Fruit fly (Drosophila melanogaster): Measurements from ENCODE around the gene CG13310.

CG13310 gene

dm6 chr3L:8839563-8840425 lies 39.5 kb upstream of the CG13310 start (continued):
- TF ChIP-seq bsh (GFP tag; optimal IDR thresholded peaks at IDR 0.05) (peak in 1 of 2 experiments; percentile 17), CG10209 (GFP tag; optimal IDR thresholded peaks at IDR 0.05) (no peak), CG4360 (GFP tag; IDR thresholded peaks at IDR 0.05) (no peak), pfk (GFP tag; optimal IDR thresholded peaks at IDR 0.05) (no peak), seq (GFP tag; IDR thresholded peaks at IDR 0.05) (no peak), CG18599 (GFP tag; optimal IDR thresholded peaks at IDR 0.05) (no peak), gfzf (GFP tag; optimal IDR thresholded peaks at IDR 0.05) (no peak), CrebB (tag; optimal IDR thresholded peaks at IDR 0.05) (no peak), CG4854 (GFP tag; optimal IDR thresholded peaks at IDR 0.05) (no peak), CG15696 (tag; optimal IDR thresholded peaks at IDR 0.05) (peak; percentile 61), CG1832 (GFP tag; optimal IDR thresholded peaks at IDR 0.05) (no peak), Abd-B (GFP tag; optimal IDR thresholded peaks at IDR 0.05) (no peak), sd (tag; optimal IDR thresholded peaks at IDR 0.05) (no peak), Mrtf (GFP tag; IDR thresholded peaks at IDR 0.05) (no peak), pros (GFP tag; optimal IDR thresholded peaks at IDR 0.05) (peak; percentile 45), da (GFP tag; optimal IDR thresholded peaks at IDR 0.05) (no peak), CG9876 (GFP tag; optimal IDR thresholded peaks at IDR 0.05) (no peak), wdn (GFP tag; IDR thresholded peaks at IDR 0.05) (no peak), CG3847 (GFP tag; IDR thresholded peaks at IDR 0.05) (no peak), Eip74EF (GFP tag; optimal IDR thresholded peaks at IDR 0.05) (no peak), CG12155 (GFP tag; optimal IDR thresholded peaks at IDR 0.05) (no peak), CG10147 (GFP tag; optimal IDR thresholded peaks at IDR 0.05) (no peak), CG32772 (GFP tag; IDR thresholded peaks at IDR 0.05) (no peak), NfI (GFP tag; optimal IDR thresholded peaks at IDR 0.05) (no peak), pzg (GFP tag; optimal IDR thresholded peaks at IDR 0.05) (no peak), CG7271 (tag; optimal IDR thresholded peaks at IDR 0.05) (no peak), sr (GFP tag; IDR thresholded peaks at IDR 0.05) (no peak), Dek (tag; optimal IDR thresholded peaks at IDR 0.05) (no peak), CG10959 (GFP tag; IDR thresholded peaks at IDR 0.05) (no peak), CG2129 (GFP tag; IDR thresholded peaks at IDR 0.05; ENCODE audit: partially characterized antibody) (no peak), CG7372 (GFP tag; IDR thresholded peaks at IDR 0.05) (no peak), Ets65A (GFP tag) (no peak), hb (GFP tag; IDR thresholded peaks at IDR 0.05; ENCODE audit: partially characterized antibody) (no peak), H2.0 (GFP tag; IDR thresholded peaks at IDR 0.05) (no peak), fd96Cb (tag; optimal IDR thresholded peaks at IDR 0.05) (peak; percentile 22), CG31365 (tag; optimal IDR thresholded peaks at IDR 0.05) (no peak), pho (GFP tag; optimal IDR thresholded peaks at IDR 0.05) (no peak), Tbp (GFP tag; optimal IDR thresholded peaks at IDR 0.05) (no peak), CG12071 (GFP tag; optimal IDR thresholded peaks at IDR 0.05) (no peak), CG11696 (GFP tag; IDR thresholded peaks at IDR 0.05) (no peak), onecut (GFP tag; IDR thresholded peaks at IDR 0.05) (no peak), en (GFP tag; optimal IDR thresholded peaks at IDR 0.05) (no peak), HHEX (GFP tag; optimal IDR thresholded peaks at IDR 0.05) (no peak), BtbVII (GFP tag; optimal IDR thresholded peaks at IDR 0.05) (no peak), gsb-n (tag; optimal IDR thresholded peaks at IDR 0.05) (peak; percentile 35), grau (tag; optimal IDR thresholded peaks at IDR 0.05) (no peak), Opbp (GFP tag; IDR thresholded peaks at IDR 0.05; ENCODE audit: partially characterized antibody) (no peak), Med (GFP tag) (peak; percentile 23), abd-A (tag; optimal IDR thresholded peaks at IDR 0.05) (no peak)

Data from whole organism, embryonic.